Worm (Caenorhabditis elegans) whole organism, young adult: ENCODE data around the gene str-10.
"Not testable (repeated sequence)": the region's sequence is repeated elsewhere in the genome, so short reads cannot be mapped to it uniquely, and the experiment has no call there.

ENCODE experiments used
- B0035.1 ChIP-seq: sonication (generic microtip); optimal IDR thresholded peaks from 2 replicates; lab custom pipeline; 2016; ENCODE audit warnings: missing genetic modification characterization, mild to moderate bottlenecking, missing compliant biosample characterization, missing genotype, missing genetic modification reagents
- B0261.1 ChIP-seq: sonication (generic microtip); optimal IDR thresholded peaks from 2 replicates; lab custom pipeline; 2016; ENCODE audit warnings: mild to moderate bottlenecking, missing genetic modification characterization, moderate library complexity, missing compliant biosample characterization
- C06A6.2 ChIP-seq: fragments of 200-800 bp; sonication (Bioruptor generic); conservative IDR thresholded peaks from 2 replicates; pipeline ENCODE4 v1.3.6; 2022; ENCODE audit warnings: missing genetic modification characterization, missing compliant biosample characterization
- F22D6.2 ChIP-seq: sonication (generic microtip); optimal IDR thresholded peaks from 2 replicates; lab custom pipeline; 2016; ENCODE audit warnings: mild to moderate bottlenecking, missing genetic modification characterization, missing compliant biosample characterization
- F37B4.10 ChIP-seq: fragments of 200-800 bp; sonication (Bioruptor generic); IDR thresholded peaks from 2 replicates; pipeline ENCODE4 v1.3.6; 2022; ENCODE audit warnings: missing genetic modification characterization, missing compliant biosample characterization
- K11D2.4 ChIP-seq: fragments of 200-800 bp; sonication (Bioruptor generic); IDR thresholded peaks from 2 replicates; pipeline ENCODE4 v1.3.6; 2022; ENCODE audit warnings: missing genetic modification reagents, missing genetic modification characterization, missing compliant biosample characterization
- K12H6.12 ChIP-seq: fragments of 200-800 bp; sonication (Bioruptor generic); optimal IDR thresholded peaks from 2 replicates; lab custom pipeline; 2018; ENCODE audit warnings: mild to moderate bottlenecking, missing genetic modification characterization, missing compliant biosample characterization
- Y53G8AR.9 ChIP-seq: fragments of 200-800 bp; sonication (Bioruptor generic); conservative IDR thresholded peaks from 2 replicates; pipeline ENCODE4 v1.3.6; 2022; ENCODE audit warnings: missing genetic modification reagents, missing genetic modification characterization, missing compliant biosample characterization
- ZK185.1 ChIP-seq: sonication (generic microtip); optimal IDR thresholded peaks from 2 replicates; lab custom pipeline; 2016; ENCODE audit warnings: mild to moderate bottlenecking, missing genetic modification characterization, missing compliant biosample characterization; ENCODE audit not compliant: poor library complexity, severe bottlenecking
- ama-1 ChIP-seq, 3 experiments: fragments of 150-350 bp in 1 of 3; sonication (generic microtip) in 2 of 3; optimal IDR thresholded peaks; 2 replicates each; lab custom pipeline; 2014 to 2018; ENCODE audit warnings: missing biosample characterization in 2 of 3, missing genetic modification characterization in 2 of 3, missing genetic modification reagents in 2 of 3
- athp-1 ChIP-seq: sonication (generic microtip); optimal IDR thresholded peaks from 2 replicates; lab custom pipeline; 2017; ENCODE audit warnings: mild to moderate bottlenecking, missing genetic modification characterization, missing compliant biosample characterization
- attf-3 ChIP-seq: fragments of 200-800 bp; sonication (Bioruptor generic); conservative IDR thresholded peaks from 2 replicates; pipeline ENCODE4 v1.3.6; 2022; ENCODE audit warnings: missing genetic modification reagents, missing genetic modification characterization, missing compliant biosample characterization
- attf-5 ChIP-seq: fragments of 200-800 bp; sonication (Bioruptor generic); optimal IDR thresholded peaks from 2 replicates; lab custom pipeline; 2018; ENCODE audit warnings: mild to moderate bottlenecking, missing genetic modification characterization, missing compliant biosample characterization
- bed-1 ChIP-seq: fragments of 200-800 bp; sonication (Bioruptor generic); IDR thresholded peaks from 2 replicates; pipeline ENCODE4 v1.3.6; 2022; ENCODE audit warnings: missing genetic modification reagents, missing genetic modification characterization, missing compliant biosample characterization
- cebp-2 ChIP-seq: fragments of 200-800 bp; sonication (Bioruptor generic); IDR thresholded peaks from 2 replicates; pipeline ENCODE4 v1.3.6; 2022; ENCODE audit warnings: missing genetic modification characterization, missing compliant biosample characterization
- ceh-100 ChIP-seq: fragments of 200-800 bp; sonication (Bioruptor generic); IDR thresholded peaks from 2 replicates; pipeline ENCODE4 v1.3.6; 2022; ENCODE audit warnings: missing genetic modification reagents, missing genetic modification characterization, missing compliant biosample characterization
- chd-7 ChIP-seq: sonication (generic microtip); optimal IDR thresholded peaks from 2 replicates; lab custom pipeline; 2016; ENCODE audit warnings: mild to moderate bottlenecking, missing genetic modification characterization, moderate library complexity, missing compliant biosample characterization
- die-1 ChIP-seq: sonication (generic microtip); optimal IDR thresholded peaks from 2 replicates; lab custom pipeline; 2016; ENCODE audit warnings: missing genotype, mild to moderate bottlenecking, missing genetic modification characterization, missing compliant biosample characterization
- egl-44 ChIP-seq: fragments of 200-800 bp; sonication (Bioruptor generic); IDR thresholded peaks from 2 replicates; pipeline ENCODE4 v1.3.6; 2022; ENCODE audit warnings: missing genetic modification reagents, missing genetic modification characterization, missing compliant biosample characterization
- egrh-3 ChIP-seq: fragments of 200-800 bp; sonication (Bioruptor generic); IDR thresholded peaks from 2 replicates; pipeline ENCODE4 v1.3.6; 2022; ENCODE audit warnings: missing genetic modification reagents, missing genetic modification characterization, missing compliant biosample characterization
- ets-4 ChIP-seq: fragments of 200-800 bp; sonication (Bioruptor generic); optimal IDR thresholded peaks from 2 replicates; lab custom pipeline; 2018; ENCODE audit warnings: mild to moderate bottlenecking, missing genetic modification characterization, missing compliant biosample characterization
- fkh-3 ChIP-seq: sonication (generic microtip); optimal IDR thresholded peaks from 2 replicates; lab custom pipeline; 2016; ENCODE audit warnings: mild to moderate bottlenecking, missing genetic modification characterization, missing compliant biosample characterization
- hmg-20 ChIP-seq: fragments of 200-800 bp; sonication (Bioruptor generic); IDR thresholded peaks from 2 replicates; pipeline ENCODE4 v1.3.6; 2022; ENCODE audit warnings: missing genetic modification reagents, missing genetic modification characterization, missing compliant biosample characterization
- hrde-1 ChIP-seq: sonication (generic microtip); optimal IDR thresholded peaks from 2 replicates; lab custom pipeline; 2016; ENCODE audit warnings: missing genetic modification characterization, mild to moderate bottlenecking, missing compliant biosample characterization, moderate library complexity, missing genotype, missing genetic modification reagents, borderline replicate concordance
- hsf-1 ChIP-seq: fragments of 200-800 bp; sonication (Bioruptor generic); IDR thresholded peaks from 2 replicates; pipeline ENCODE4 v1.3.6; 2022; ENCODE audit warnings: missing genetic modification reagents, missing genetic modification characterization, missing compliant biosample characterization
- let-526 ChIP-seq: fragments of 200-800 bp; sonication (Bioruptor generic); IDR thresholded peaks from 2 replicates; pipeline ENCODE4 v1.3.6; 2022; ENCODE audit warnings: missing genetic modification reagents, missing genetic modification characterization, missing compliant biosample characterization
- lin-35 ChIP-seq, 3 experiments: fragments of 150-350 bp in 2 of 3; sonication (generic microtip) in 1 of 3; optimal IDR thresholded peaks; 2 replicates each; lab custom pipeline; 2014 to 2018; ENCODE audit warnings: missing biosample characterization in 3 of 3, missing genetic modification characterization in 3 of 3, missing genetic modification reagents in 3 of 3
- lin-54 ChIP-seq: fragments of 200-800 bp; sonication (Bioruptor generic); optimal IDR thresholded peaks from 2 replicates; lab custom pipeline; 2018; ENCODE audit warnings: mild to moderate bottlenecking, missing genetic modification characterization, missing compliant biosample characterization
- lir-1 ChIP-seq: fragments of 200-800 bp; sonication (Bioruptor generic); conservative IDR thresholded peaks from 2 replicates; pipeline ENCODE4 v1.3.6; 2022; ENCODE audit warnings: missing genetic modification reagents, missing genetic modification characterization, missing compliant biosample characterization
- madf-10 ChIP-seq: sonication (generic microtip); optimal IDR thresholded peaks from 2 replicates; lab custom pipeline; 2016; ENCODE audit warnings: mild to moderate bottlenecking, missing genetic modification characterization, missing compliant biosample characterization
- mcd-1 ChIP-seq: fragments of 200-800 bp; sonication (Bioruptor generic); IDR thresholded peaks from 2 replicates; pipeline ENCODE4 v1.3.6; 2022; ENCODE audit warnings: missing genetic modification reagents, missing genetic modification characterization, missing compliant biosample characterization
- mxl-1 ChIP-seq: sonication (generic microtip); optimal IDR thresholded peaks from 2 replicates; lab custom pipeline; 2016; ENCODE audit warnings: missing genetic modification characterization, missing compliant biosample characterization
- nfyb-1 ChIP-seq: fragments of 200-800 bp; sonication (Bioruptor generic); IDR thresholded peaks from 2 replicates; pipeline ENCODE4 v1.3.6; 2022; ENCODE audit warnings: missing genetic modification reagents, missing genetic modification characterization, missing compliant biosample characterization
- nhr-120 ChIP-seq: fragments of 200-800 bp; sonication (Bioruptor generic); IDR thresholded peaks from 2 replicates; pipeline ENCODE4 v1.3.6; 2022; ENCODE audit warnings: missing genetic modification characterization, missing compliant biosample characterization
- nhr-80 ChIP-seq: sonication (generic microtip); optimal IDR thresholded peaks from 2 replicates; lab custom pipeline; 2016; ENCODE audit warnings: missing genetic modification characterization, missing compliant biosample characterization
- nhr-90 ChIP-seq: sonication (generic microtip); optimal IDR thresholded peaks from 2 replicates; lab custom pipeline; 2016; ENCODE audit warnings: missing genotype, mild to moderate bottlenecking, missing genetic modification characterization, missing compliant biosample characterization
- rec-8 ChIP-seq, 2 experiments: sonication (generic microtip); optimal IDR thresholded peaks; 2 replicates each; lab custom pipeline; 2016; ENCODE audit warnings: mild to moderate bottlenecking in 2 of 2, missing genetic modification characterization in 2 of 2, missing genetic modification reagents in 2 of 2, missing genotype in 2 of 2, missing biosample characterization in 1 of 2, missing compliant biosample characterization in 1 of 2, moderate library complexity in 1 of 2
- repo-1 ChIP-seq: sonication (generic microtip); optimal IDR thresholded peaks from 2 replicates; lab custom pipeline; 2017; ENCODE audit warnings: mild to moderate bottlenecking, missing genetic modification characterization, missing compliant biosample characterization
- sea-2 ChIP-seq: fragments of 200-800 bp; sonication (Bioruptor generic); IDR thresholded peaks from 2 replicates; pipeline ENCODE4 v1.3.6; 2022; ENCODE audit warnings: missing genetic modification characterization, missing compliant biosample characterization
- snpc-1.1 ChIP-seq: sonication (generic microtip); optimal IDR thresholded peaks from 2 replicates; lab custom pipeline; 2017; ENCODE audit warnings: missing genetic modification characterization, mild to moderate bottlenecking, missing compliant biosample characterization, antibody characterized with exemption, moderate library complexity, missing genotype, missing genetic modification reagents; ENCODE audit not compliant: insufficient read depth
- snpc-4 ChIP-seq, 5 experiments: fragments of 150-350 bp in 1 of 5; sonication (generic microtip) in 4 of 5; optimal IDR thresholded peaks; 2 replicates each; lab custom pipeline; 2014 to 2018; ENCODE audit warnings: missing genetic modification characterization in 5 of 5, missing biosample characterization in 3 of 5, antibody characterized with exemption in 2 of 5, mild to moderate bottlenecking in 2 of 5, missing compliant biosample characterization in 2 of 5, missing genotype in 2 of 5, moderate library complexity in 2 of 5, missing genetic modification reagents in 1 of 5
- tbx-9 ChIP-seq: sonication (generic microtip); optimal IDR thresholded peaks from 2 replicates; lab custom pipeline; 2016; ENCODE audit warnings: borderline replicate concordance, missing genetic modification characterization, inconsistent platforms, missing compliant biosample characterization
- zim-3 ChIP-seq: sonication (generic microtip); optimal IDR thresholded peaks from 2 replicates; lab custom pipeline; 2017; ENCODE audit warnings: mild to moderate bottlenecking, missing genetic modification characterization, moderate library complexity, missing compliant biosample characterization
- ztf-22 ChIP-seq: fragments of 200-800 bp; sonication (Bioruptor generic); optimal IDR thresholded peaks from 2 replicates; lab custom pipeline; 2018; ENCODE audit warnings: mild to moderate bottlenecking, missing genetic modification characterization, moderate library complexity, missing compliant biosample characterization
- ztf-26 ChIP-seq: sonication (generic microtip); optimal IDR thresholded peaks from 2 replicates; lab custom pipeline; 2017; ENCODE audit warnings: missing genetic modification characterization, missing compliant biosample characterization
- ztf-6 ChIP-seq: fragments of 200-800 bp; sonication (Bioruptor generic); IDR thresholded peaks from 2 replicates; pipeline ENCODE4 v1.3.6; 2022; ENCODE audit warnings: missing genetic modification reagents, missing genetic modification characterization, missing compliant biosample characterization

Gene str-10

DNA sequence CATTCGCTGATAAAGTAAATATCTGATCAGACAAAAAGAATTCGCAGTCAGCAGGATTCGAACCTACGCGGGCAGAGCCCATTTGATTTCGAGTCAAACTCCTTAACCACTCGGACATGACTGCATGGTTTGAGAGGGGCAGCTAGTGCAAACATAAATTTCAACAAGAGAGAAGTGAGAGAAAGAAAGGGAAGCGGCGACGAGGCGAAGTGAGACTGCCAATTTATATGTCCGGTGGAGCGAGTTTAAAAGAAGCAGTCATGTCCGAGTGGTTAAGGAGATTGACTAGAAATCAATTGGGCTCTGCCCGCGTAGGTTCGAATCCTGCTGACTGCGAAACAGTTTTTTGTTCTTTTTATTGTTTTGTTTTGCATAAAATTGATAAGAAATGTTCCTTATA is 36.1 kb upstream of the str-10 start:
- TF ChIP-seq nhr-90 (peak; percentile 91), nhr-80 (peak; percentile 37), Y53G8AR.9 (GFP tag; lab: Robert Waterston, UW) (peak; percentile 90), hmg-20 (GFP tag; lab: Robert Waterston, UW) (peak; percentile 89), lin-35 (GFP tag; optimal IDR thresholded peaks at IDR 0.05; lab: Kevin White, UChicago) (peak in 1 of 3 experiments; percentile 72), zim-3 (tag; lab: Kevin White, UChicago) (peak; percentile 96), C06A6.2 (peak; percentile 74), die-1 (tag; lab: Kevin White, UChicago) (peak; percentile 85), F37B4.10 (GFP tag; lab: Robert Waterston, UW) (0 out of 2 replicates have a peak, but pooled peaks have one; percentile 73), let-526 (GFP tag; lab: Robert Waterston, UW) (peak; percentile 68), rec-8 (tag; optimal IDR thresholded peaks at IDR 0.05; lab: Kevin White, UChicago) (peak; percentile 80 to 81), attf-3 (GFP tag; lab: Robert Waterston, UW) (peak; percentile 53; the same call in 1 of the 2 replicates), ama-1 (GFP tag; optimal IDR thresholded peaks at IDR 0.05; lab: Kevin White, UChicago) (peak; percentile 78 to 89), attf-5 (peak; percentile 70), B0261.1 (tag; lab: Kevin White, UChicago) (peak; percentile 100), lin-54 (GFP tag; lab: Kevin White, UChicago) (peak; percentile 71), madf-10 (tag; lab: Kevin White, UChicago) (peak; percentile 87), lir-1 (GFP tag; lab: Robert Waterston, UW) (peak; percentile 51), ztf-6 (GFP tag; lab: Robert Waterston, UW) (peak; percentile 9; the same call in 1 of the 2 replicates), athp-1 (peak; percentile 75), mcd-1 (peak; percentile 82), mxl-1 (tag; lab: Kevin White, UChicago) (peak; percentile 83), snpc-1.1 (peak; percentile 38), K12H6.12 (tag; lab: Kevin White, UChicago) (peak; percentile 76), F22D6.2 (tag; lab: Kevin White, UChicago) (peak; percentile 68), nfyb-1 (GFP tag; lab: Robert Waterston, UW) (peak; percentile 96), nhr-120 (0 out of 2 replicates have a peak, but pooled peaks have one; percentile 74), snpc-4 (GFP tag; optimal IDR thresholded peaks at IDR 0.05; lab: Kevin White, UChicago) (peak; percentile 85), snpc-4 (tag; optimal IDR thresholded peaks at IDR 0.05; lab: Kevin White, UChicago) (peak in 3 of 4 experiments; percentile 77 to 83 (median 82)), bed-1 (peak; percentile 82; the same call in 1 of the 2 replicates), tbx-9 (tag; lab: Kevin White, UChicago) (peak; percentile 60), ztf-26 (tag; lab: Kevin White, UChicago) (peak; percentile 88), fkh-3 (tag; lab: Kevin White, UChicago) (peak; percentile 84), B0035.1 (tag; lab: Kevin White, UChicago) (peak; percentile 88), chd-7 (tag; lab: Kevin White, UChicago) (peak; percentile 91), cebp-2 (GFP tag; lab: Robert Waterston, UW) (peak; percentile 92; the same call in 1 of the 2 replicates), ZK185.1 (tag; lab: Kevin White, UChicago) (peak; percentile 94), ceh-100 (GFP tag; lab: Robert Waterston, UW) (peak; percentile 69), egl-44 (GFP tag; lab: Robert Waterston, UW) (peak; percentile 75), hsf-1 (GFP tag; lab: Robert Waterston, UW) (peak; percentile 62; the same call in 1 of the 2 replicates), sea-2 (GFP tag; lab: Robert Waterston, UW) (peak; percentile 80; the same call in 1 of the 2 replicates), repo-1 (tag; lab: Kevin White, UChicago) (peak; percentile 93), egrh-3 (GFP tag; lab: Robert Waterston, UW) (peak; percentile 72), ztf-22 (GFP tag; lab: Kevin White, UChicago) (peak; percentile 46), K11D2.4 (GFP tag; lab: Robert Waterston, UW) (peak; percentile 88), ets-4 (GFP tag; lab: Kevin White, UChicago) (peak; percentile 68), hrde-1 (peak; percentile 82)
- TF ChIP-seq ama-1 (optimal IDR thresholded peaks at IDR 0.05; lab: Kevin White, UChicago) = not testable (repeated sequence)
